Worm (Caenorhabditis elegans): Measurements from ENCODE around the gene rsa-2.

The rsa-2 gene

DNA sequence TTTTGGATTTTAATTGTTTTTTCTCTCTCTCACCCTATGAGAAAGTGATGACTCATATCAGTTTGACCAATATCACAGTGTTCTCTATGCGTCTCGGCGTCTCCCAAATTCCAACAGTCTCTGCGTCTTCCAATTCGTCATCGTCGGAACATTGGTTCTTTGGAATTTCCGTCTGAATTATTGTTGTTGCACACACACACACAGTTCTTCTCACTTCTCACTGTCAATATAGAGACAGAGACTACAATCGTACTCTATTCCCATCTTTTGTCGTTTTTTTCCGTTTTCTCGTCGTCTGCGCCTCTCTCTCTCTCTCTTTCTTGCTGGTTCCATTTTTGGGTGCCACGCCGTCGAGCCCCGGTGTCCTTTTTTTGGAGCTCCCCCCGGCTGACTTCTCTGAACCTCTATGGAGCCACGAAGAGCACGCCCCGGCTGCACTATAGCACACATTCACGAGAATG is 12.6 kb upstream of the rsa-2 start (continued):
- TF ChIP-seq ceh-82 (tag; optimal IDR thresholded peaks at IDR 0.05): no peak

ce11 chrIII:11053603-11054002 is 9.7 kb upstream of the rsa-2 start:
- TF ChIP-seq ceh-82 (tag; optimal IDR thresholded peaks at IDR 0.05) (no peak), mab-5 (tag; optimal IDR thresholded peaks at IDR 0.05) (no peak), dmd-4 (tag; optimal IDR thresholded peaks at IDR 0.05) (no peak), nhr-237 (tag; optimal IDR thresholded peaks at IDR 0.05) (no peak), mdl-1 (tag; optimal IDR thresholded peaks at IDR 0.05) (no peak), crh-2 (tag; optimal IDR thresholded peaks at IDR 0.05) (no peak), fos-1 (tag; optimal IDR thresholded peaks at IDR 0.05) (no peak), gmeb-1 (tag; optimal IDR thresholded peaks at IDR 0.05) (no peak), nhr-10 (tag; optimal IDR thresholded peaks at IDR 0.05) (no peak)

- no peak for TF ChIP-seq sma-3 (GFP tag; optimal IDR thresholded peaks at IDR 0.05)
- TF ChIP-seq crh-2 (tag; optimal IDR thresholded peaks at IDR 0.05): no peak
- no peak for TF ChIP-seq mbf-1 (tag; optimal IDR thresholded peaks at IDR 0.05)
- no peak for TF ChIP-seq ztf-4 (tag; optimal IDR thresholded peaks at IDR 0.05)
- no peak for TF ChIP-seq gmeb-1 (tag; optimal IDR thresholded peaks at IDR 0.05)
- TF ChIP-seq C34F6.9 (tag; optimal IDR thresholded peaks at IDR 0.05): no peak
- no peak for TF ChIP-seq alr-1 (tag; optimal IDR thresholded peaks at IDR 0.05)
- no peak for TF ChIP-seq snpc-4 (tag; optimal IDR thresholded peaks at IDR 0.05)
- no peak for TF ChIP-seq unc-62 (GFP tag; optimal IDR thresholded peaks at IDR 0.05)
- TF ChIP-seq fos-1 (tag; optimal IDR thresholded peaks at IDR 0.05): no peak
- TF ChIP-seq lsy-2 (tag; optimal IDR thresholded peaks at IDR 0.05): no peak
- TF ChIP-seq lin-13 (GFP tag; optimal IDR thresholded peaks at IDR 0.05): no peak
- TF ChIP-seq ama-1 (optimal IDR thresholded peaks at IDR 0.05): no peak
These were observed 9.2 kb upstream of the rsa-2 start for ce11 chrIII:11054032-11054431.

DNA sequence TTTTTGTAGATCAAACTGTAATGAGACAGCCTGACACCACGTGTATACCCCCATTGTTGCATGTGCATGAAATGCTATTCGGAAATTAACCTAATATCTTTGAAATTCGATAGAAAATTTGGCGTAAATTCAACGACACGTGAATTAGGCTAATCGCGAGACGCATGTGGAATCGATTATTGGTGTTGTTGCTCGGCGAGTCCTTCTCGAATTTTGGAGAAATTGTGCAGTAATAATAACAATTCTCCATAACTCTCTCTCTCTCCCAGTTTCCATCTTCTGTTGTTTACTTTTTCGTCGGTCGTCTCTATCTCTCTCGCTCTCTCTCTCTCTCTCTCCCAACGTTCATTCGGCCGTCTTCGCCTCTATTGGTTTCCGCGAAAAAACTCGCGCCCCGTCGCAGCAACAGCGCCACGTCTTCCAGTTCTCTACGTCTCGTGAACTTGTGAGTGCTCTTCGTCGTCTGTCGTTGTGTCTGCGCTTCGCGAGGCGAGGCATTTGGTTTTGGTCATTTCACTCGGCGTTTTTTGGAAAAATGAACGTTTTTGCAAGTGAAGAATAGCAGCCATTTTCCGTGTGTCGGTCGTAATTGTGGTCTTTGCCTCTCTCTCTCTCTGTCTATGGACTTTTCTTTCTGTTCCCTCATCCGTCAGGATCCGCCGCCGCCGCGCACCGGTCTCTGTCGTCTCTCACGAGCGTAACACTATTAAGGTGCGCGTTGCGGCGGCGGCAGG is 8.6 kb upstream of the rsa-2 start:
- TF ChIP-seq gmeb-1 (tag; optimal IDR thresholded peaks at IDR 0.05): peak; percentile 44
- TF ChIP-seq C34F6.9 (tag; optimal IDR thresholded peaks at IDR 0.05): peak; percentile 55
- TF ChIP-seq ztf-1 (GFP tag; conservative IDR thresholded peaks at IDR 0.05): no peak
- peak; percentile 77 for TF ChIP-seq nhr-25 (tag; optimal IDR thresholded peaks at IDR 0.05)
- TF ChIP-seq mdl-1 (tag; optimal IDR thresholded peaks at IDR 0.05): peak; percentile 7 to 43
- TF ChIP-seq lin-13 (GFP tag; optimal IDR thresholded peaks at IDR 0.05): peak; percentile 60
- TF ChIP-seq unc-55 (GFP tag; optimal IDR thresholded peaks at IDR 0.05): peak; percentile 64
- peak; percentile 41 for TF ChIP-seq snpc-4 (tag; optimal IDR thresholded peaks at IDR 0.05)
- TF ChIP-seq elt-1 (tag; optimal IDR thresholded peaks at IDR 0.05): no peak
- TF ChIP-seq ama-1 (optimal IDR thresholded peaks at IDR 0.05): no peak
- TF ChIP-seq unc-62 (GFP tag; optimal IDR thresholded peaks at IDR 0.05): no peak
- no peak for TF ChIP-seq mab-5 (tag; optimal IDR thresholded peaks at IDR 0.05)
- TF ChIP-seq dmd-4 (tag; optimal IDR thresholded peaks at IDR 0.05): no peak
- peak; percentile 69 for TF ChIP-seq nhr-21 (tag; optimal IDR thresholded peaks at IDR 0.05)
- no peak for TF ChIP-seq mbf-1 (tag; optimal IDR thresholded peaks at IDR 0.05)
- TF ChIP-seq crh-2 (tag; optimal IDR thresholded peaks at IDR 0.05): peak; percentile 94
- TF ChIP-seq elt-3 (tag; optimal IDR thresholded peaks at IDR 0.05): no peak
- no peak for TF ChIP-seq nhr-237 (tag; optimal IDR thresholded peaks at IDR 0.05)
- no peak for TF ChIP-seq aly-2 (tag; optimal IDR thresholded peaks at IDR 0.05)
- peak; percentile 9 for TF ChIP-seq sma-9 (GFP tag; optimal IDR thresholded peaks at IDR 0.05)
- TF ChIP-seq sma-9 (tag; optimal IDR thresholded peaks at IDR 0.05): no peak
- peak; percentile 34 for TF ChIP-seq zag-1 (tag; optimal IDR thresholded peaks at IDR 0.05)
- TF ChIP-seq lsy-2 (tag; optimal IDR thresholded peaks at IDR 0.05): peak; percentile 38 to 71
- TF ChIP-seq sem-4 (tag; optimal IDR thresholded peaks at IDR 0.05): peak; percentile 49
- TF ChIP-seq nhr-77 (tag; optimal IDR thresholded peaks at IDR 0.05): no peak
- peak; percentile 2 for TF ChIP-seq ztf-4 (tag; optimal IDR thresholded peaks at IDR 0.05)
- TF ChIP-seq nhr-129 (tag; optimal IDR thresholded peaks at IDR 0.05): peak; percentile 67
- no peak for TF ChIP-seq egl-27 (tag; optimal IDR thresholded peaks at IDR 0.05)
- TF ChIP-seq R02D3.7 (tag; optimal IDR thresholded peaks at IDR 0.05): no peak
- peak; percentile 53 for TF ChIP-seq sma-3 (GFP tag; optimal IDR thresholded peaks at IDR 0.05)
- no peak for TF ChIP-seq nhr-11 (tag; optimal IDR thresholded peaks at IDR 0.05)
- TF ChIP-seq fos-1 (tag; optimal IDR thresholded peaks at IDR 0.05): peak; percentile 80
- TF ChIP-seq lin-39 (tag; optimal IDR thresholded peaks at IDR 0.05): no peak
- peak; percentile 60 for TF ChIP-seq Y55F3AM.14 (GFP tag; optimal IDR thresholded peaks at IDR 0.05)
- no peak for TF ChIP-seq nhr-10 (tag; optimal IDR thresholded peaks at IDR 0.05)
- TF ChIP-seq alr-1 (tag; optimal IDR thresholded peaks at IDR 0.05): no peak
- peak; percentile 7 for TF ChIP-seq blmp-1 (tag; optimal IDR thresholded peaks at IDR 0.05; ENCODE audit: insufficient read depth)
- TF ChIP-seq F13H6.1 (tag; optimal IDR thresholded peaks at IDR 0.05): peak; percentile 88
- TF ChIP-seq ZK546.5 (tag; optimal IDR thresholded peaks at IDR 0.05): no peak
- TF ChIP-seq nhr-23 (tag; optimal IDR thresholded peaks at IDR 0.05): no peak
- TF ChIP-seq peb-1 (tag; optimal IDR thresholded peaks at IDR 0.05): no peak
- no peak for TF ChIP-seq lin-11 (tag; optimal IDR thresholded peaks at IDR 0.05)
